Worm (Caenorhabditis elegans) whole organism, L1 larva: ENCODE results near the gene F21D5.3.

Source experiments
- C04F5.9 ChIP-seq: sonication (generic microtip); optimal IDR thresholded peaks from 2 replicates; lab custom pipeline; 2016; ENCODE audit warnings: missing genetic modification characterization, missing compliant biosample characterization
- C16A3.4 ChIP-seq: fragments of 150-350 bp; optimal IDR thresholded peaks from 2 replicates; lab custom pipeline; 2014; ENCODE audit warnings: missing biosample characterization, missing genetic modification characterization
- F16B12.6 ChIP-seq: fragments of 150-350 bp; optimal IDR thresholded peaks from 2 replicates; lab custom pipeline; 2014; ENCODE audit warnings: missing biosample characterization, missing genetic modification characterization
- Y116A8C.19 ChIP-seq: sonication (generic microtip); optimal IDR thresholded peaks from 2 replicates; lab custom pipeline; 2016; ENCODE audit warnings: missing compliant biosample characterization, missing genetic modification characterization, borderline replicate concordance
- aha-1 ChIP-seq: fragments of 150-350 bp; optimal IDR thresholded peaks from 2 replicates; lab custom pipeline; 2014; ENCODE audit warnings: missing biosample characterization, missing genetic modification characterization
- aly-2 ChIP-seq: fragments of 150-350 bp; optimal IDR thresholded peaks from 2 replicates; lab custom pipeline; 2014; ENCODE audit warnings: missing biosample characterization, missing genetic modification characterization
- blmp-1 ChIP-seq: fragments of 150-350 bp; optimal IDR thresholded peaks from 2 replicates; lab custom pipeline; 2014; ENCODE audit warnings: missing biosample characterization, missing genetic modification characterization
- ceh-63 ChIP-seq: fragments of 200-800 bp; sonication (Bioruptor generic); optimal IDR thresholded peaks from 2 replicates; lab custom pipeline; 2018; ENCODE audit warnings: mild to moderate bottlenecking, missing genetic modification characterization, missing compliant biosample characterization
- ceh-82 ChIP-seq, 3 experiments: fragments of 150-350 bp in 1 of 3; sonication (generic microtip) in 2 of 3; optimal IDR thresholded peaks; 2 replicates each; lab custom pipeline; 2014 to 2017; ENCODE audit warnings: missing biosample characterization in 3 of 3, missing genetic modification characterization in 3 of 3
- ceh-88 ChIP-seq: fragments of 200-800 bp; sonication (Bioruptor generic); IDR thresholded peaks from 2 replicates; pipeline ENCODE4 v1.3.6; 2022; ENCODE audit warnings: missing genetic modification characterization, missing compliant biosample characterization
- efl-1 ChIP-seq, 4 experiments: fragments of 150-350 bp; optimal IDR thresholded peaks in 3 of 4; peaks in 1 of 4; 1 replicate in 1 of 4; 2 replicates in 3 of 4; lab custom pipeline; 2014; ENCODE audit warnings: missing biosample characterization in 2 of 4, missing genetic modification characterization in 2 of 4, missing genetic modification reagents in 2 of 4
- egl-13 ChIP-seq: sonication (generic microtip); optimal IDR thresholded peaks from 2 replicates; lab custom pipeline; 2016; ENCODE audit warnings: missing genotype, missing genetic modification reagents, missing genetic modification characterization, missing compliant biosample characterization
- elt-2 ChIP-seq: sonication (generic microtip); optimal IDR thresholded peaks from 2 replicates; lab custom pipeline; 2016; ENCODE audit warnings: missing genetic modification characterization, mild to moderate bottlenecking, inconsistent platforms, missing compliant biosample characterization, missing genetic modification reagents
- elt-3 ChIP-seq, 6 experiments: fragments of 150-350 bp in 1 of 6; sonication (generic microtip); optimal IDR thresholded peaks; 2 replicates each; lab custom pipeline; 2017 to 2018; ENCODE audit warnings: missing biosample characterization in 6 of 6, missing genetic modification characterization in 6 of 6, inconsistent platforms in 1 of 6
- fkh-8 ChIP-seq: sonication (generic microtip); optimal IDR thresholded peaks from 2 replicates; lab custom pipeline; 2016; ENCODE audit warnings: mild to moderate bottlenecking, missing genetic modification characterization, missing compliant biosample characterization
- grh-1 ChIP-seq: fragments of 200-800 bp; sonication (Bioruptor generic); IDR thresholded peaks from 2 replicates; pipeline ENCODE4 v1.3.6; 2022; ENCODE audit warnings: missing genetic modification reagents, missing genetic modification characterization, missing compliant biosample characterization
- hpl-2 ChIP-seq: fragments of 150-350 bp; optimal IDR thresholded peaks from 2 replicates; lab custom pipeline; 2014; ENCODE audit warnings: missing biosample characterization, missing genetic modification reagents, missing genetic modification characterization
- jun-1 ChIP-seq: fragments of 150-350 bp; optimal IDR thresholded peaks from 2 replicates; lab custom pipeline; 2014; ENCODE audit warnings: missing biosample characterization, missing genetic modification reagents, missing genetic modification characterization
- lin-13 ChIP-seq: fragments of 150-350 bp; optimal IDR thresholded peaks from 2 replicates; lab custom pipeline; 2014; ENCODE audit warnings: missing biosample characterization, missing genetic modification reagents, missing genetic modification characterization
- lin-14 ChIP-seq: fragments of 200-800 bp; sonication (Bioruptor generic); optimal IDR thresholded peaks from 2 replicates; lab custom pipeline; 2018; ENCODE audit warnings: mild to moderate bottlenecking, missing genetic modification characterization, moderate library complexity, missing compliant biosample characterization
- lin-15B ChIP-seq: fragments of 150-350 bp; sonication (generic microtip); optimal IDR thresholded peaks from 3 replicates; lab custom pipeline; 2014; ENCODE audit warnings: missing biosample characterization, missing genetic modification characterization
- lir-3 ChIP-seq: sonication (generic microtip); optimal IDR thresholded peaks from 2 replicates; lab custom pipeline; 2016; ENCODE audit warnings: mild to moderate bottlenecking, missing genetic modification characterization, moderate library complexity, missing compliant biosample characterization; ENCODE audit not compliant: poor library complexity
- mab-9 ChIP-seq: fragments of 200-800 bp; sonication (Bioruptor generic); IDR thresholded peaks from 2 replicates; pipeline ENCODE4 v1.3.6; 2022; ENCODE audit warnings: missing genetic modification reagents, missing genetic modification characterization, missing compliant biosample characterization
- mdl-1 ChIP-seq, 2 experiments: fragments of 150-350 bp; optimal IDR thresholded peaks; 2 replicates each; lab custom pipeline; 2014 to 2017; ENCODE audit warnings: missing biosample characterization in 2 of 2, missing genetic modification characterization in 2 of 2, inconsistent platforms in 1 of 2
- mef-2 ChIP-seq: fragments of 150-350 bp; optimal IDR thresholded peaks from 2 replicates; lab custom pipeline; 2014; ENCODE audit warnings: missing biosample characterization, missing genetic modification characterization
- mep-1 ChIP-seq: fragments of 150-350 bp; optimal IDR thresholded peaks from 2 replicates; lab custom pipeline; 2014; ENCODE audit warnings: missing biosample characterization, missing genetic modification characterization
- nhr-11 ChIP-seq: fragments of 150-350 bp; optimal IDR thresholded peaks from 2 replicates; lab custom pipeline; 2014; ENCODE audit warnings: missing biosample characterization, missing genetic modification characterization
- nhr-19 ChIP-seq: fragments of 200-800 bp; sonication (Bioruptor generic); conservative IDR thresholded peaks from 2 replicates; pipeline ENCODE4 v1.3.6; 2022; ENCODE audit warnings: missing genetic modification characterization, missing compliant biosample characterization
- nhr-20 ChIP-seq: sonication (generic microtip); optimal IDR thresholded peaks from 2 replicates; lab custom pipeline; 2016; ENCODE audit warnings: mild to moderate bottlenecking, missing genetic modification characterization, missing compliant biosample characterization
- nhr-237 ChIP-seq: fragments of 150-350 bp; optimal IDR thresholded peaks from 2 replicates; lab custom pipeline; 2014; ENCODE audit warnings: missing biosample characterization, missing genetic modification characterization
- nhr-28 ChIP-seq: fragments of 150-350 bp; optimal IDR thresholded peaks from 2 replicates; lab custom pipeline; 2014; ENCODE audit warnings: missing biosample characterization, missing genetic modification characterization
- nhr-47 ChIP-seq: sonication (generic microtip); optimal IDR thresholded peaks from 2 replicates; lab custom pipeline; 2016; ENCODE audit warnings: mild to moderate bottlenecking, missing genetic modification characterization, moderate library complexity, missing compliant biosample characterization
- nhr-71 ChIP-seq: sonication (generic microtip); optimal IDR thresholded peaks from 2 replicates; lab custom pipeline; 2016; ENCODE audit warnings: mild to moderate bottlenecking, missing genetic modification characterization, moderate library complexity, missing compliant biosample characterization
- nhr-77 ChIP-seq: fragments of 150-350 bp; optimal IDR thresholded peaks from 2 replicates; lab custom pipeline; 2014; ENCODE audit warnings: missing biosample characterization, missing genetic modification characterization
- nhr-85 ChIP-seq: sonication (generic microtip); peaks from one replicate; lab custom pipeline; 2016; ENCODE audit warnings: missing genetic modification characterization, inconsistent platforms, missing compliant biosample characterization
- pax-3 ChIP-seq: fragments of 200-800 bp; sonication (Bioruptor generic); optimal IDR thresholded peaks from 2 replicates; lab custom pipeline; 2018; ENCODE audit warnings: mild to moderate bottlenecking, missing genetic modification characterization, moderate library complexity, missing compliant biosample characterization
- rnt-1 ChIP-seq: sonication (generic microtip); optimal IDR thresholded peaks from 2 replicates; lab custom pipeline; 2016; ENCODE audit warnings: mild to moderate bottlenecking, missing genetic modification characterization, moderate library complexity, missing compliant biosample characterization
- skn-1 ChIP-seq: fragments of 150-350 bp; optimal IDR thresholded peaks from 2 replicates; lab custom pipeline; 2014; ENCODE audit warnings: missing biosample characterization, missing genetic modification characterization
- snpc-4 ChIP-seq: fragments of 150-350 bp; optimal IDR thresholded peaks from 2 replicates; lab custom pipeline; 2014; ENCODE audit warnings: missing biosample characterization, missing genetic modification characterization
- snu-23 ChIP-seq: sonication (generic microtip); optimal IDR thresholded peaks from 2 replicates; lab custom pipeline; 2016; ENCODE audit warnings: missing genetic modification characterization, missing compliant biosample characterization
- sup-37 ChIP-seq: fragments of 200-800 bp; sonication (Bioruptor generic); optimal IDR thresholded peaks from 2 replicates; lab custom pipeline; 2018; ENCODE audit warnings: mild to moderate bottlenecking, missing genetic modification characterization, missing compliant biosample characterization
- tbx-2 ChIP-seq: sonication (generic microtip); optimal IDR thresholded peaks from 2 replicates; lab custom pipeline; 2016; ENCODE audit warnings: missing genetic modification characterization, missing compliant biosample characterization
- unc-30 ChIP-seq: sonication (generic microtip); optimal IDR thresholded peaks from 2 replicates; lab custom pipeline; 2017; ENCODE audit warnings: missing biosample characterization, missing genetic modification characterization
- unc-62 ChIP-seq: fragments of 150-350 bp; optimal IDR thresholded peaks from 2 replicates; lab custom pipeline; 2014; ENCODE audit warnings: missing biosample characterization, missing genetic modification reagents, missing genetic modification characterization
- unc-98 ChIP-seq: fragments of 200-800 bp; sonication (Bioruptor generic); IDR thresholded peaks from 2 replicates; pipeline ENCODE4 v1.3.6; 2022; ENCODE audit warnings: missing genetic modification characterization, missing compliant biosample characterization
- xbp-1 ChIP-seq: sonication (generic microtip); optimal IDR thresholded peaks from 2 replicates; lab custom pipeline; 2016; ENCODE audit warnings: missing genetic modification characterization, missing compliant biosample characterization
- zag-1 ChIP-seq: fragments of 150-350 bp; optimal IDR thresholded peaks from 2 replicates; lab custom pipeline; 2014; ENCODE audit warnings: missing biosample characterization, missing genetic modification characterization
- ztf-11 ChIP-seq, 2 experiments: sonication (generic microtip); optimal IDR thresholded peaks; 2 replicates each; lab custom pipeline; 2016 to 2017; ENCODE audit warnings: missing genetic modification characterization in 2 of 2, missing biosample characterization in 1 of 2, missing compliant biosample characterization in 1 of 2
- ztf-4 ChIP-seq: fragments of 150-350 bp; optimal IDR thresholded peaks from 2 replicates; lab custom pipeline; 2014; ENCODE audit warnings: missing biosample characterization, missing genetic modification characterization

Gene F21D5.3

DNA sequence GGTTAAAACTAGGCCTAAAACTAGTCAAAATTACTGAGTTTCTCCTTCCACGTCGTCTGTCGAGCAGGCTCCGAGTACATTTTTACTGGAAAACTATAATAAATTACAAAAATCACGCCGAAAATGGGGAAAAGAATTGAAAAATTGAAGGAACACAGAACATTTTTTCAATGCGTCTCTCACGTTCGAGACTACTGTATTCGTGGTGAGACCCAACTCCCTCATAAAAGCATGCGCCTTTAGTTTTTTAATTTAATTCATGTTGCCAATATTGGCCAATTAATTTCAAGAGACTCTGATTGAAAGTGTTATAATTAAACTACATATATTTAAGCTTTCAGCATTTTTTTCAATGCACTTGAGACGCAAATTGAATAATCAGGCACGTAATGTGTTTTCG is 23.5 kb downstream of the F21D5.3 start:
- TF ChIP-seq tbx-2 (no peak), lin-13 (GFP tag; lab: Kevin White, UChicago) (no peak), ztf-4 (tag; lab: Kevin White, UChicago) (no peak), grh-1 (GFP tag; lab: Robert Waterston, UW) (no peak), blmp-1 (tag; lab: Kevin White, UChicago) (no peak), sup-37 (no peak), elt-3 (tag; optimal IDR thresholded peaks at IDR 0.05; lab: Kevin White, UChicago) (no peak), nhr-71 (tag; lab: Kevin White, UChicago) (no peak), nhr-47 (tag; lab: Kevin White, UChicago) (no peak), ceh-88 (no peak), ceh-63 (no peak), xbp-1 (tag; lab: Kevin White, UChicago) (no peak), hpl-2 (GFP tag; lab: Kevin White, UChicago) (no peak)

ce11 chrIV:8754727-8755126 is 24.1 kb downstream of the F21D5.3 start, which contains the start of gene elli-1:
Gene elli-1 (minus strand): TSS chrIV:8754827.
- TF ChIP-seq C16A3.4 (tag; lab: Kevin White, UChicago) (no peak), efl-1 (optimal IDR thresholded peaks at IDR 0.05; lab: Kevin White, UChicago) (no peak), efl-1 (GFP tag; optimal IDR thresholded peaks at IDR 0.05 in 1 of 2; lab: Kevin White, UChicago) (peak in 1 of 2 experiments; percentile 28)
- TF ChIP-seq, all 84 proteins: peak for 1

- no peak for TF ChIP-seq nhr-77
- peak; percentile 33 for TF ChIP-seq rnt-1 (tag; lab: Kevin White, UChicago)
- TF ChIP-seq snpc-4, result no peak
- peak; percentile 51 for TF ChIP-seq nhr-71 (tag; lab: Kevin White, UChicago)
- no peak for TF ChIP-seq mdl-1 (tag; optimal IDR thresholded peaks at IDR 0.05; lab: Kevin White, UChicago)
- TF ChIP-seq xbp-1 (tag; lab: Kevin White, UChicago), result no peak
- no peak for TF ChIP-seq elt-3 (tag; optimal IDR thresholded peaks at IDR 0.05; lab: Kevin White, UChicago)
- no peak for TF ChIP-seq ztf-11 (tag; optimal IDR thresholded peaks at IDR 0.05; lab: Kevin White, UChicago)
- no peak for TF ChIP-seq lin-15B (tag; lab: Kevin White, UChicago)
- TF ChIP-seq nhr-28 (tag; lab: Kevin White, UChicago), result no peak
- no peak for TF ChIP-seq fkh-8 (tag; lab: Kevin White, UChicago)
- TF ChIP-seq snu-23 (GFP tag; lab: Kevin White, UChicago), result peak; percentile 25
- TF ChIP-seq aly-2, result no peak
- TF ChIP-seq C16A3.4 (tag; lab: Kevin White, UChicago), result peak; percentile 1
- TF ChIP-seq nhr-20, result peak; percentile 24
- TF ChIP-seq F16B12.6, result no peak
- TF ChIP-seq C04F5.9 (tag; lab: Kevin White, UChicago), result no peak
- TF ChIP-seq unc-30, result no peak
- no peak for TF ChIP-seq lir-3 (tag; lab: Kevin White, UChicago)
- TF ChIP-seq nhr-19 (GFP tag; lab: Robert Waterston, UW), result no peak
- no peak for TF ChIP-seq zag-1
- no peak for TF ChIP-seq nhr-237 (tag; lab: Kevin White, UChicago)
- TF ChIP-seq ceh-82 (tag; optimal IDR thresholded peaks at IDR 0.05; lab: Kevin White, UChicago), result peak in 1 of 3 experiments; percentile 10
- TF ChIP-seq mep-1 (tag; lab: Kevin White, UChicago), result no peak
- no peak for TF ChIP-seq skn-1 (tag; lab: Kevin White, UChicago)
- TF ChIP-seq Y116A8C.19 (tag; lab: Kevin White, UChicago), result no peak
- TF ChIP-seq jun-1, result no peak
- TF ChIP-seq aha-1 (tag; lab: Kevin White, UChicago), result no peak
- TF ChIP-seq lin-14, result peak; percentile 78
- TF ChIP-seq unc-98 (GFP tag; lab: Robert Waterston, UW), result no peak
- TF ChIP-seq nhr-85 (tag; lab: Kevin White, UChicago), result no peak
- TF ChIP-seq nhr-47 (tag; lab: Kevin White, UChicago), result no peak
- no peak for TF ChIP-seq pax-3
- TF ChIP-seq mab-9 (GFP tag; lab: Robert Waterston, UW), result no peak
- TF ChIP-seq mef-2 (tag; lab: Kevin White, UChicago), result no peak
- TF ChIP-seq elt-2 (tag; lab: Kevin White, UChicago), result peak; percentile 69
- no peak for TF ChIP-seq tbx-2
- TF ChIP-seq nhr-11 (tag; lab: Kevin White, UChicago), result no peak
- no peak for TF ChIP-seq ceh-88
- no peak for TF ChIP-seq egl-13 (tag; lab: Kevin White, UChicago)
- no peak for TF ChIP-seq unc-62 (GFP tag; lab: Kevin White, UChicago)
Measured at ce11 chrIV:8757729-8758128, 27.1 kb downstream of the F21D5.3 start.
